Worm (Caenorhabditis elegans) whole organism, L1 larva: Measurements from ENCODE around the gene nhr-118.

ENCODE experiments used
- C34B4.2 ChIP-seq: sonication (generic microtip); optimal IDR thresholded peaks from 2 replicates; lab custom pipeline; 2017; ENCODE audit warnings: mild to moderate bottlenecking, missing genetic modification characterization, missing compliant biosample characterization
- aly-2 ChIP-seq: fragments of 150-350 bp; optimal IDR thresholded peaks from 2 replicates; lab custom pipeline; 2014; ENCODE audit warnings: missing biosample characterization, missing genetic modification characterization
- dpl-1 ChIP-seq, 3 experiments: fragments of 150-350 bp in 2 of 3; sonication (generic microtip) in 1 of 3; optimal IDR thresholded peaks; 2 replicates each; lab custom pipeline; 2014 to 2017; ENCODE audit warnings: missing biosample characterization in 3 of 3, missing genetic modification characterization in 3 of 3, missing genetic modification reagents in 3 of 3
- efl-1 ChIP-seq, 4 experiments: fragments of 150-350 bp; optimal IDR thresholded peaks in 3 of 4; peaks in 1 of 4; 1 replicate in 1 of 4; 2 replicates in 3 of 4; lab custom pipeline; 2014; ENCODE audit warnings: missing biosample characterization in 2 of 4, missing genetic modification characterization in 2 of 4, missing genetic modification reagents in 2 of 4
- elt-3 ChIP-seq, 6 experiments: fragments of 150-350 bp in 1 of 6; sonication (generic microtip); optimal IDR thresholded peaks; 2 replicates each; lab custom pipeline; 2017 to 2018; ENCODE audit warnings: missing biosample characterization in 6 of 6, missing genetic modification characterization in 6 of 6, inconsistent platforms in 1 of 6
- fkh-10 ChIP-seq: sonication (generic microtip); optimal IDR thresholded peaks from 2 replicates; lab custom pipeline; 2017; ENCODE audit warnings: missing biosample characterization, missing genetic modification reagents, missing genetic modification characterization
- fkh-4 ChIP-seq: sonication (generic microtip); optimal IDR thresholded peaks from 2 replicates; lab custom pipeline; 2016; ENCODE audit warnings: missing compliant biosample characterization, missing genetic modification characterization, borderline replicate concordance
- fkh-8 ChIP-seq: sonication (generic microtip); optimal IDR thresholded peaks from 2 replicates; lab custom pipeline; 2016; ENCODE audit warnings: mild to moderate bottlenecking, missing genetic modification characterization, missing compliant biosample characterization
- hlh-4 ChIP-seq: sonication (generic microtip); optimal IDR thresholded peaks from 2 replicates; lab custom pipeline; 2016; ENCODE audit warnings: mild to moderate bottlenecking, missing genetic modification characterization, missing compliant biosample characterization
- irx-1 ChIP-seq: sonication (generic microtip); optimal IDR thresholded peaks from 2 replicates; lab custom pipeline; 2016; ENCODE audit warnings: missing genetic modification characterization, missing compliant biosample characterization
- lin-14 ChIP-seq: fragments of 200-800 bp; sonication (Bioruptor generic); optimal IDR thresholded peaks from 2 replicates; lab custom pipeline; 2018; ENCODE audit warnings: mild to moderate bottlenecking, missing genetic modification characterization, moderate library complexity, missing compliant biosample characterization
- lsy-2 ChIP-seq, 2 experiments: fragments of 150-350 bp; optimal IDR thresholded peaks; 2 replicates each; lab custom pipeline; 2014; ENCODE audit warnings: missing biosample characterization in 2 of 2, missing genetic modification characterization in 2 of 2
- mab-9 ChIP-seq: fragments of 200-800 bp; sonication (Bioruptor generic); IDR thresholded peaks from 2 replicates; pipeline ENCODE4 v1.3.6; 2022; ENCODE audit warnings: missing genetic modification reagents, missing genetic modification characterization, missing compliant biosample characterization
- mef-2 ChIP-seq: fragments of 150-350 bp; optimal IDR thresholded peaks from 2 replicates; lab custom pipeline; 2014; ENCODE audit warnings: missing biosample characterization, missing genetic modification characterization
- nhr-12 ChIP-seq: sonication (generic microtip); optimal IDR thresholded peaks from 2 replicates; lab custom pipeline; 2017; ENCODE audit warnings: missing biosample characterization, missing genetic modification characterization
- nhr-237 ChIP-seq: fragments of 150-350 bp; optimal IDR thresholded peaks from 2 replicates; lab custom pipeline; 2014; ENCODE audit warnings: missing biosample characterization, missing genetic modification characterization
- nhr-28 ChIP-seq: fragments of 150-350 bp; optimal IDR thresholded peaks from 2 replicates; lab custom pipeline; 2014; ENCODE audit warnings: missing biosample characterization, missing genetic modification characterization
- nhr-77 ChIP-seq: fragments of 150-350 bp; optimal IDR thresholded peaks from 2 replicates; lab custom pipeline; 2014; ENCODE audit warnings: missing biosample characterization, missing genetic modification characterization
- pax-3 ChIP-seq: fragments of 200-800 bp; sonication (Bioruptor generic); optimal IDR thresholded peaks from 2 replicates; lab custom pipeline; 2018; ENCODE audit warnings: mild to moderate bottlenecking, missing genetic modification characterization, moderate library complexity, missing compliant biosample characterization
- pqm-1 ChIP-seq: sonication (generic microtip); optimal IDR thresholded peaks from 3 replicates; lab custom pipeline; 2017; ENCODE audit warnings: missing biosample characterization, missing genetic modification characterization
- rnt-1 ChIP-seq: sonication (generic microtip); optimal IDR thresholded peaks from 2 replicates; lab custom pipeline; 2016; ENCODE audit warnings: mild to moderate bottlenecking, missing genetic modification characterization, moderate library complexity, missing compliant biosample characterization
- sox-4 ChIP-seq: sonication (generic microtip); optimal IDR thresholded peaks from 2 replicates; lab custom pipeline; 2016; ENCODE audit warnings: missing genetic modification characterization, missing compliant biosample characterization
- sup-37 ChIP-seq: fragments of 200-800 bp; sonication (Bioruptor generic); optimal IDR thresholded peaks from 2 replicates; lab custom pipeline; 2018; ENCODE audit warnings: mild to moderate bottlenecking, missing genetic modification characterization, missing compliant biosample characterization
- tlp-1 ChIP-seq: fragments of 150-350 bp; optimal IDR thresholded peaks from 2 replicates; lab custom pipeline; 2014; ENCODE audit warnings: missing biosample characterization, missing genetic modification characterization
- unc-62 ChIP-seq: fragments of 150-350 bp; optimal IDR thresholded peaks from 2 replicates; lab custom pipeline; 2014; ENCODE audit warnings: missing biosample characterization, missing genetic modification reagents, missing genetic modification characterization
- unc-98 ChIP-seq: fragments of 200-800 bp; sonication (Bioruptor generic); IDR thresholded peaks from 2 replicates; pipeline ENCODE4 v1.3.6; 2022; ENCODE audit warnings: missing genetic modification characterization, missing compliant biosample characterization
- ztf-11 ChIP-seq, 2 experiments: sonication (generic microtip); optimal IDR thresholded peaks; 2 replicates each; lab custom pipeline; 2016 to 2017; ENCODE audit warnings: missing genetic modification characterization in 2 of 2, missing biosample characterization in 1 of 2, missing compliant biosample characterization in 1 of 2

The nhr-118 gene

DNA sequence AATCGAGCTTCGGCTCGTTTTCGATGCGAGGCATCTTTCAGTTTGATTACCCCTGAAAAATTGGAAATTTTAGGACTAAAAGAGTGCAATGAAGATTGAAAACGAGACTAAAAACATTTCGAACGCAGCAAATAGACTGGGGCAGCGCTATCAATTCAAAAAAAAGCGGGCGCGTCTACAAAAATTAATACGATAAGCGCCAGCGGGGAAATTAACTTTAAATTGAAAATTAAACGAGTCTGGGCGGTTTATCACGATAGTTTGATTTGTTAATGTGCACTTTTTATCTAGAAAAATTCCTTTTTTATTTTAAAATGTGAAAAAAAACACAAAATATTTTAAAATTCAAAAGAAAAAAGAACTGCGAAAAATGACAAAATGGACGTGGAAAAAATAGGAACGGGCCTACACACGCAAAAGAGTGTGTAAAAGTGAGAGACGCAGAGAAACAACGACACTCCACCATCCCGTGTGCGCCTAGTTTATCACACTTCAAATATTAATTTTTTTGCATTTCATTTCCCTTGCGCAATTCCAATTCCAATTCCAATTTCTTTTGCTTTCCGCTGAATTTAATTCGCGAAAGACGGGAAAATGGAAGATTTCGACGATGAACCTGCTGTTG, 36.2 kb upstream of the nhr-118 start, which contains the start of the genes gmpr-1 and fipp-1 (continued):
- peak; percentile 64 to 78 (median 73) for TF ChIP-seq dpl-1 (GFP tag; optimal IDR thresholded peaks at IDR 0.05; lab: Kevin White, UChicago)
- TF ChIP-seq rnt-1 (tag; lab: Kevin White, UChicago), result peak; percentile 74

DNA sequence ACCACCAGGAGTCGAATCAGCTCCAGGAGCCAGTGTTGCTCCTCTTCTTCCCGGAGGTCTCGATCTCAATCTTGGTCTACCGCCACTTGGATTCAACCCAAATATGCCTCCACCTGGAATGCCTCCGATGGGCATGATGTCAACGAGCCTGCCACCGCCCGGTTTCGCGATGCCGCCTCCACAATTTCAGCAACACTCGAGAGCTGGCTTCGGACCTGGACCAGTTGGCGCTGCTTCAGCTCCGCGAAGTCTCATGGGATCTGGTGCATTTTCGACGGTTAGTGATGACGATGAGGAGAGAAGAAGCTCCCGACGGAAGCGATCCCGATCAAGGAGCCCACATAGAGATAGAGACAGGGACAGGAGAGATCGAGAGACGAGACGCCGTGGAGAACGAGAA, 34.6 kb upstream of the nhr-118 start:
- TF ChIP-seq sox-4 (tag; lab: Kevin White, UChicago) (no peak), efl-1 (optimal IDR thresholded peaks at IDR 0.05; lab: Kevin White, UChicago) (no peak), efl-1 (GFP tag; optimal IDR thresholded peaks at IDR 0.05 in 1 of 2; lab: Kevin White, UChicago) (peak in 1 of 2 experiments; percentile 89)

DNA sequence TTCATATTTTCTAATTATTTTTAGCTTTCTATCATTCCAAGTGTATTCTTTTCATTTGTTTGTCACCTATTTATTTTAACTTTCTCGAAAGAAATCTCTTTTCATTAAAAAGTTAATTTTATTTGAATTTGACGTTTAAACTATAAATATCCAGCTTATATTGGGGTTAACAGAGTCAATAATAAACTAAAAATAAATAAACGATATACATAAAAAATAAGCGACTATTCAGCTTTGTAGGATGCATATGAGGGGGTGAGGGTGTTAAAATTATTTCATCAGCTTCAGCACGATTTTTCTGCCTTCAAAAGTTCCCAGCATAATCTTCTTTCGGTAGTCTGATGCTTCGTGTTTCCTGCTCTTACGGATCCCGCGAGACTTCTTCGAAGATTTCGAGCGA, 34.0 kb upstream of the nhr-118 start:
- TF ChIP-seq pqm-1 (no peak), lsy-2 (tag; optimal IDR thresholded peaks at IDR 0.05; lab: Kevin White, UChicago) (no peak), unc-62 (no peak), ztf-11 (tag; optimal IDR thresholded peaks at IDR 0.05; lab: Kevin White, UChicago) (no peak), fkh-4 (tag; lab: Kevin White, UChicago) (no peak)

DNA sequence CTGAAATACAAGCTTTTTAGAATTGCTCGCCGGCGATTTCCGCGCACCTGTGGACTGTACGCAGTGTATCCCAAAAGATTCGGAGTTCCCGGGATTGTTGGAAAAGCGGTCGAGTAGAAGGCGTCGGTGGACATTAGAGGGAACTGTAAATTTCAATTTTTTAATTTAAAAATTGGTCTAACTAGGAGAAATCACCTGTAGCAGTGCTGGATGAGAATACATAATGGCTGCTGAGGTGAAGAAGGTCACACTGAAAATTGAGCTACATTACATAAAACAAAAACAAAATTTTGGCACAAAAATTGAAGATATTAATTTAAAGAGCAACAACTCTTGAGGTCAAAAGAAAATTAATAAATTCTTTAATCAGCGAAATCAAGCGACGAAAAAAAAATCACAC, 33.0 kb upstream of the nhr-118 start, which contains the start of gene neg-1:
TSS of gene neg-1 (minus strand) at position 250 of the 400 bp plus-strand sequence.
- TF ChIP-seq nhr-28 (tag; lab: Kevin White, UChicago), result no peak
- TF ChIP-seq sup-37 (GFP tag; lab: Kevin White, UChicago), result no peak
- TF ChIP-seq elt-3 (tag; optimal IDR thresholded peaks at IDR 0.05; lab: Kevin White, UChicago), result no peak
- no peak for TF ChIP-seq nhr-77 (tag; lab: Kevin White, UChicago)
- TF ChIP-seq fkh-8 (tag; lab: Kevin White, UChicago), result no peak
- no peak for TF ChIP-seq mab-9
- TF ChIP-seq pax-3 (tag; lab: Kevin White, UChicago), result no peak
- TF ChIP-seq lin-14 (GFP tag; lab: Kevin White, UChicago), result no peak
- TF ChIP-seq hlh-4 (tag; lab: Kevin White, UChicago), result no peak
- no peak for TF ChIP-seq tlp-1 (tag; lab: Kevin White, UChicago)
- TF ChIP-seq unc-98 (GFP tag; lab: Robert Waterston, UW), result no peak
- TF ChIP-seq nhr-237 (tag; lab: Kevin White, UChicago), result no peak
- no peak for TF ChIP-seq aly-2 (tag; lab: Kevin White, UChicago)

DNA sequence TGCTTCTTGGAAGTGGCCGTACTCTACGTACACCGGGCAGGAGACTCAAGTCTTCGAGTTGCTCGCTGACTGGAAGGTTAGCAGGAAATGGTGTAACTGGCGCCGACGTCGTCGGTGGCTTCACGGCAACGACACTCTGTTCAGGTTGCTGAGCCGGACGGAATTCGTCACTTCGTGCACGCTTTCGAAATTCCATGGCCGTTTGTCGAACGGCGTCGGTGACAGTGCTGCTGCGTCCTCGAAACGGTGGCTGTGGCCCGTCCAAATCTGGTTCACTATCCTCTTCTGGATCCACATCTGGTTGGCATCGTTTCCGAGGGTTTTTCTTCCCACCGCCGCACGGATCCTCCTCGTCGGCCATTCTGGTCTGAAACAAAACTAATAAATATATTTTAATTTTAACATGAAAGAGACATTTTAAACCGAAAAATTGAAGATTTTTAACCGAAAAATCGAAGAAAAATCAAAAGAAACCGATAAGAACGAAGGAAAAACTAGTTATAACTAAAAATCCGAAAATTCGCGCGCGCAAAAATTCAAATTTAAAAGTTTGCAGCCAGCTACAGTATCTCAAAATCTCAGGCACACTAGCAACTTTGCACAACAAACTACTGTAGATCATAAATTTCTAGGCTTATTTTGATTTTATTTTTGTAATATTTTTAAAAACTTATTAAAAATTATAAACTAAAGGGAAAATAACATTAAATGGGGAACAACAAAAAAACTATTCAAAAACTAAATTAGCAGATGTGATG, 31.6 kb upstream of the nhr-118 start, which contains the start of gene F32D1.7:
TSS of gene F32D1.7 (minus strand) at position 367 of the 758 bp plus-strand sequence.
- TF ChIP-seq irx-1 (tag; lab: Kevin White, UChicago), result no peak
- no peak for TF ChIP-seq mab-9
- TF ChIP-seq C34B4.2 (tag; lab: Kevin White, UChicago), result no peak
- TF ChIP-seq dpl-1 (GFP tag; optimal IDR thresholded peaks at IDR 0.05; lab: Kevin White, UChicago), result no peak
- no peak for TF ChIP-seq unc-62
- TF ChIP-seq nhr-12 (tag; lab: Kevin White, UChicago), result no peak

DNA sequence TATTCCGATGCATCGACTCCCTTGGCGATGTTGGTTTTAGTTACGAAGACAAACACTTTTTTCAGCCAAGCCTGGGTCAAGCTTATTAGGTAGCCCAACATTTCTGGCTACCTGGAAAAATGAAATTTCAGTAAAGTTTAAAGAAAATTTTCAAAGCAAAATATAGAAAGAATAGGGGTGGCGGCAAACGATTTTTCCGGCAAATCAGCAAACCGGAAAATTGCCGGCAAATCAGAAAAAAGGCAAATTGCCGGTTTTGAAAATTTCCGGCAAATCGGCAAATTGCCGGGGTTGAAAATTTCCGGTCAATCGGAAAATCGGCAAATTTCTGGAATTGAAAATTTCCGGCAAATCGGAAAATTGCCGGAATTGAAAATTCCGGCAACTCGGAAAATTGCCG, 30.0 kb upstream of the nhr-118 start, which contains the start of gene F32D1.8:
TSS of gene F32D1.8 (minus strand) at position 101 of the 400 bp plus-strand sequence.
- no peak for TF ChIP-seq mef-2 (tag; lab: Kevin White, UChicago)
- TF ChIP-seq, all 84 proteins: peak for 0

DNA sequence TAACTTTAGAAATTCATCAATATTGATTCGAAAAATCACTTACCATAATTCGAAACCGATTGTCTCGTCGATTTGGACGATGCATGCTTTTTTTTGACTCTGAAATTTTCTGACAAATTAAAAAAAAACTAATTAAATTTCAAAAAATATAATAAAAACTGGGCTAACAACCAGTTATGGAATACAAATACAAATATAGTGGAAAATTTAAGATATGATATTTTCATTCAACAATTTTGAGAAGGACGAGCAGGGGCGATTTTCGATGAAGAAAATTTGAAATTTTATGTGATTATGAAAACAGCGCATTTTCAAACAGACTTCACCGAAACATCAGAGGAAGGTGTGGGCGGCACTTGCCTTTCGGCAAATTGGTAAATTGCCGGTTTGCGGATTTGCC, 25.3 kb upstream of the nhr-118 start, which contains the start of gene F13A2.1:
TSS of gene F13A2.1 (minus strand) at position 101 of the 400 bp plus-strand sequence.
- TF ChIP-seq efl-1 (optimal IDR thresholded peaks at IDR 0.05; lab: Kevin White, UChicago) (no peak), efl-1 (GFP tag; optimal IDR thresholded peaks at IDR 0.05 in 1 of 2; lab: Kevin White, UChicago) (peak in 1 of 2 experiments; percentile 48), fkh-10 (GFP tag; lab: Kevin White, UChicago) (no peak)
